Fruit fly (Drosophila melanogaster): ENCODE measurements around the gene Ggt-1.
A peak's percentile ranks its signal among the peaks of the same experiment; 100 is the strongest.

The Ggt-1 gene

DNA sequence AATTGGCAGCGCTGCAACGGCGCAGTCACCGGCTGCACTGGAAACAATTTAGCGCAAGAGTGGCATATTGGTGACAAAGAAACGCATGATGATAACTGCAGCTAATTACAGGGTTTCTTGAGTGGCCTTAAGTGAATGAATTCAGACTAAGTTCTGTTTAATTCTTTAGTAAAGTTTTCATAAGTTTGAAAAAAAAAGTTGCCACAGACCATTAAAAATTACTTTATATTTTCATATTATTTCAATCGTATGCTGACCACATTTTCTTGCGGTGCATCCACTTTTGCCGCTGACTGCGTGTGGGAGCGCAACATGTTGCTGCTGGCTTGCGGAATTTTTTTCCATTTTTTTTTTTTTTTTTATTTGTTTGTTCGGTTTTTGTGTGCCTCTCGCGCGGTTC is 40.1 kb upstream of the Ggt-1 start (continued):
- TF ChIP-seq CG15601 (tag; optimal IDR thresholded peaks at IDR 0.05), result no peak
- no peak for TF ChIP-seq amos (GFP tag; IDR thresholded peaks at IDR 0.05; ENCODE audit: partially characterized antibody)
- no peak for TF ChIP-seq Oaz (GFP tag; IDR thresholded peaks at IDR 0.05)
- no peak for TF ChIP-seq run (tag; optimal IDR thresholded peaks at IDR 0.05)
- no peak for TF ChIP-seq CG4282 (GFP tag; optimal IDR thresholded peaks at IDR 0.05)
- no peak for TF ChIP-seq BEAF-32 (GFP tag; optimal IDR thresholded peaks at IDR 0.05)
- TF ChIP-seq Side (GFP tag; optimal IDR thresholded peaks at IDR 0.05), result no peak
- TF ChIP-seq mld (GFP tag; IDR thresholded peaks at IDR 0.05; ENCODE audit: partially characterized antibody), result no peak
- TF ChIP-seq crp (GFP tag; optimal IDR thresholded peaks at IDR 0.05), result no peak
- TF ChIP-seq gem (tag; optimal IDR thresholded peaks at IDR 0.05), result peak; percentile 63
- TF ChIP-seq grn (GFP tag; optimal IDR thresholded peaks at IDR 0.05), result no peak
- no peak for TF ChIP-seq Dfd (GFP tag; optimal IDR thresholded peaks at IDR 0.05)
- TF ChIP-seq CG34422 (GFP tag; IDR thresholded peaks at IDR 0.05), result no peak
- TF ChIP-seq CG6254 (GFP tag; optimal IDR thresholded peaks at IDR 0.05), result no peak
- TF ChIP-seq CG8478 (optimal IDR thresholded peaks at IDR 0.05), result no peak
- no peak for TF ChIP-seq en (GFP tag; optimal IDR thresholded peaks at IDR 0.05)
- no peak for TF ChIP-seq Hey (tag; optimal IDR thresholded peaks at IDR 0.05)
- TF ChIP-seq bbx (GFP tag; IDR thresholded peaks at IDR 0.05; ENCODE audit: partially characterized antibody), result no peak
- no peak for TF ChIP-seq knrl (GFP tag; IDR thresholded peaks at IDR 0.05; ENCODE audit: partially characterized antibody)
- TF ChIP-seq CG11560 (tag; IDR thresholded peaks at IDR 0.05), result no peak
- no peak for TF ChIP-seq crol (GFP tag; IDR thresholded peaks at IDR 0.05)
- no peak for TF ChIP-seq Eip74EF (GFP tag; optimal IDR thresholded peaks at IDR 0.05)
- no peak for TF ChIP-seq cas (GFP tag; IDR thresholded peaks at IDR 0.05)
- TF ChIP-seq Dll (GFP tag; IDR thresholded peaks at IDR 0.05; ENCODE audit: partially characterized antibody), result no peak
- no peak for TF ChIP-seq dimm (GFP tag; IDR thresholded peaks at IDR 0.05)
- TF ChIP-seq slou (GFP tag; optimal IDR thresholded peaks at IDR 0.05), result no peak
- TF ChIP-seq Xrp1 (GFP tag; IDR thresholded peaks at IDR 0.05), result peak; percentile 63; the same call in 1 of the 2 replicates
- TF ChIP-seq CG17912 (GFP tag; optimal IDR thresholded peaks at IDR 0.05), result no peak
- peak; percentile 27 for TF ChIP-seq CG14710 (tag; optimal IDR thresholded peaks at IDR 0.05)
- peak; percentile 53 for TF ChIP-seq CG10979 (tag; optimal IDR thresholded peaks at IDR 0.05)
- no peak for TF ChIP-seq z (GFP tag; IDR thresholded peaks at IDR 0.05)
- no peak for TF ChIP-seq CG17385 (GFP tag; optimal IDR thresholded peaks at IDR 0.05)
- TF ChIP-seq da (GFP tag; optimal IDR thresholded peaks at IDR 0.05), result no peak
- no peak for TF ChIP-seq Hr39 (optimal IDR thresholded peaks at IDR 0.05)
- no peak for TF ChIP-seq CG12155 (GFP tag; optimal IDR thresholded peaks at IDR 0.05)
- TF ChIP-seq hbn (GFP tag; IDR thresholded peaks at IDR 0.05; ENCODE audit: partially characterized antibody), result no peak
- no peak for TF ChIP-seq gfzf (GFP tag; optimal IDR thresholded peaks at IDR 0.05)
- TF ChIP-seq cato (GFP tag; optimal IDR thresholded peaks at IDR 0.05; ENCODE audit: borderline replicate concordance), result no peak
- no peak for TF ChIP-seq Doc2 (GFP tag; IDR thresholded peaks at IDR 0.05)
- no peak for TF ChIP-seq CG4730 (GFP tag; IDR thresholded peaks at IDR 0.05)
- TF ChIP-seq E2f1 (GFP tag; IDR thresholded peaks at IDR 0.05), result peak; percentile 27; the same call in 1 of the 2 replicates
- peak; percentile 32 for TF ChIP-seq bab2 (GFP tag; optimal IDR thresholded peaks at IDR 0.05)
- TF ChIP-seq CG10543 (GFP tag; optimal IDR thresholded peaks at IDR 0.05), result no peak
- no peak for TF ChIP-seq CG14050 (GFP tag; IDR thresholded peaks at IDR 0.05)
- 0 out of 2 replicates have a peak, but pooled peaks have one; percentile 26 for TF ChIP-seq ara (GFP tag; IDR thresholded peaks at IDR 0.05)
- peak; percentile 40 for TF ChIP-seq nom (GFP tag; optimal IDR thresholded peaks at IDR 0.05)

Data from whole organism, embryonic.